Worm (Caenorhabditis elegans): ENCODE measurements around the gene C50D2.6.

DNA sequence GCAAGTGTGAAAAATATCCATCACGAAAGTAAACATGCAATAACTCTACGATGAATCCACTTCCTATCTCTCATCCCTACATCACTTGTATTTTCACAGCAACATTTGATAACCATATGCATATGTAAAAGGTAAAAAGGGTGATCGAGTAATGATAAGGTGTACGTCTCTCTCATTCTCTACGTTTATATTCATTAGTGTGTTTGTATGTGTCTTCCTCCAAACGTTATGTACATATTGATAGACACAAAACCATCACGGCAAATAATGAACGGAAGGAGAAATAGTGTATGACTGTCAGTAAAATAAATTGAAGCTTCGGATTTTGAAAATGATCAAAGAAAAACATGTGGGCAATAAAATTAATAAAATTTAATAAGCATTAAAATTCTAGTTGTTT is 38.3 kb downstream of the C50D2.6 start:
- TF ChIP-seq ztf-29 (GFP tag; IDR thresholded peaks at IDR 0.05) (no peak), flt-1 (GFP tag; IDR thresholded peaks at IDR 0.05) (no peak), tab-1 (GFP tag; IDR thresholded peaks at IDR 0.05) (no peak), ztf-23 (GFP tag; IDR thresholded peaks at IDR 0.05) (no peak), T22C8.4 (GFP tag; IDR thresholded peaks at IDR 0.05) (no peak), klf-2 (GFP tag; conservative IDR thresholded peaks at IDR 0.05) (no peak), cog-1 (tag; optimal IDR thresholded peaks at IDR 0.05) (no peak)

Data from whole organism, midembryonic.